Worm (Caenorhabditis elegans) whole organism, dauer: ENCODE results near the gene F38A1.8.
"Not testable (repeated sequence)": the region's sequence is repeated elsewhere in the genome, so short reads cannot be mapped to it uniquely, and the experiment has no call there.

Experiments
- unc-62 ChIP-seq: sonication (generic microtip); optimal IDR thresholded peaks from 2 replicates; lab custom pipeline; 2017; ENCODE audit warnings: missing biosample characterization, missing genetic modification reagents, missing genetic modification characterization

The F38A1.8 gene

ce11 chrIV:1212357-1212756 is 27.3 kb downstream of the F38A1.8 start:
- no peak for TF ChIP-seq unc-62 (GFP tag; lab: Kevin White, UChicago)

ce11 chrIV:1211902-1212301 is 27.8 kb downstream of the F38A1.8 start:
- no peak for TF ChIP-seq unc-62 (GFP tag; lab: Kevin White, UChicago)

- TF ChIP-seq unc-62 (GFP tag; lab: Kevin White, UChicago), result no peak
These were observed 29.8 kb downstream of the F38A1.8 start for ce11 chrIV:1209813-1210212.

ce11 chrIV:1209320-1209719 is 30.3 kb downstream of the F38A1.8 start:
- no peak for TF ChIP-seq unc-62 (GFP tag; lab: Kevin White, UChicago)

- TF ChIP-seq unc-62 (GFP tag; lab: Kevin White, UChicago), result no peak
These were observed 31.7 kb downstream of the F38A1.8 start, which contains the start of gene dsl-1 for ce11 chrIV:1207980-1208379. Gene dsl-1 (minus strand): TSS chrIV:1208080.

ce11 chrIV:1204870-1205269 is 34.8 kb downstream of the F38A1.8 start, which contains the start of gene dsl-2:
Gene dsl-2 (minus strand): TSS chrIV:1204970.
- no peak for TF ChIP-seq unc-62 (GFP tag; lab: Kevin White, UChicago)

ce11 chrIV:1199501-1199900 is 40.2 kb downstream of the F38A1.8 start:
- TF ChIP-seq unc-62 (GFP tag; lab: Kevin White, UChicago), result no peak

- TF ChIP-seq unc-62 (GFP tag; lab: Kevin White, UChicago), result no peak
These were observed 46.9 kb downstream of the F38A1.8 start, which contains the start of gene spl-3 for ce11 chrIV:1192765-1193164. Gene spl-3 (plus strand): TSS chrIV:1193065.

- TF ChIP-seq unc-62 (GFP tag; lab: Kevin White, UChicago), result not testable (repeated sequence)
These were observed 52.1 kb downstream of the F38A1.8 start, which contains the start of gene mdt-20 for ce11 chrIV:1187502-1187901. Gene mdt-20 (plus strand): TSS chrIV:1187802.
